Worm (Caenorhabditis elegans) whole organism, L2 larva: ENCODE results near the gene Y38F1A.2.
A peak's percentile ranks its signal among the peaks of the same experiment; 100 is the strongest.

Experiments used
- C34F6.9 ChIP-seq: fragments of 150-350 bp; optimal IDR thresholded peaks from 2 replicates; lab custom pipeline; 2014; ENCODE audit warnings: missing biosample characterization, missing genetic modification characterization
- F13H6.1 ChIP-seq: sonication (generic microtip); optimal IDR thresholded peaks from 2 replicates; lab custom pipeline; 2016; ENCODE audit warnings: missing genetic modification characterization, missing compliant biosample characterization
- R02D3.7 ChIP-seq: fragments of 150-350 bp; optimal IDR thresholded peaks from 2 replicates; lab custom pipeline; 2014; ENCODE audit warnings: missing biosample characterization, missing genetic modification characterization
- ZK546.5 ChIP-seq: sonication (generic microtip); optimal IDR thresholded peaks from 2 replicates; lab custom pipeline; 2017; ENCODE audit warnings: missing biosample characterization, missing genetic modification characterization
- alr-1 ChIP-seq: fragments of 150-350 bp; optimal IDR thresholded peaks from 2 replicates; lab custom pipeline; 2014; ENCODE audit warnings: missing biosample characterization, missing genetic modification characterization
- ama-1 ChIP-seq: fragments of 150-350 bp; optimal IDR thresholded peaks from 2 replicates; lab custom pipeline; 2018; ENCODE audit warnings: inconsistent platforms
- blmp-1 ChIP-seq: sonication (generic microtip); optimal IDR thresholded peaks from 2 replicates; lab custom pipeline; 2017; ENCODE audit warnings: missing genetic modification characterization, mild to moderate bottlenecking, missing compliant biosample characterization, antibody characterized with exemption, moderate library complexity; ENCODE audit not compliant: insufficient read depth
- ceh-16 ChIP-seq: fragments of 150-350 bp; optimal IDR thresholded peaks from 2 replicates; lab custom pipeline; 2014; ENCODE audit warnings: missing biosample characterization, missing genetic modification characterization
- dmd-4 ChIP-seq: sonication (generic microtip); optimal IDR thresholded peaks from 2 replicates; lab custom pipeline; 2017; ENCODE audit warnings: missing biosample characterization, missing genetic modification characterization
- egl-27 ChIP-seq: sonication (generic microtip); optimal IDR thresholded peaks from 3 replicates; lab custom pipeline; 2017; ENCODE audit warnings: missing biosample characterization, missing genetic modification reagents, missing genetic modification characterization
- elt-1 ChIP-seq: fragments of 150-350 bp; optimal IDR thresholded peaks from 2 replicates; lab custom pipeline; 2014; ENCODE audit warnings: missing biosample characterization, missing genetic modification characterization
- elt-3 ChIP-seq: sonication (generic microtip); optimal IDR thresholded peaks from 2 replicates; lab custom pipeline; 2017; ENCODE audit warnings: missing biosample characterization, missing genetic modification characterization
- fos-1 ChIP-seq: fragments of 150-350 bp; optimal IDR thresholded peaks from 2 replicates; lab custom pipeline; 2014; ENCODE audit warnings: missing biosample characterization, missing genetic modification characterization
- gmeb-1 ChIP-seq: fragments of 150-350 bp; optimal IDR thresholded peaks from 2 replicates; lab custom pipeline; 2014; ENCODE audit warnings: missing biosample characterization, missing genetic modification characterization
- lin-11 ChIP-seq: fragments of 150-350 bp; sonication (generic microtip); optimal IDR thresholded peaks from 2 replicates; lab custom pipeline; 2014; ENCODE audit warnings: missing biosample characterization, missing genetic modification characterization, inconsistent platforms, mixed read lengths
- lin-13 ChIP-seq: fragments of 150-350 bp; optimal IDR thresholded peaks from 2 replicates; lab custom pipeline; 2014; ENCODE audit warnings: missing biosample characterization, missing genetic modification reagents, missing genetic modification characterization
- lsy-2 ChIP-seq, 2 experiments: fragments of 150-350 bp in 1 of 2; sonication (generic microtip) in 1 of 2; optimal IDR thresholded peaks; 2 replicates each; lab custom pipeline; 2014 to 2017; ENCODE audit warnings: missing biosample characterization in 2 of 2, missing genetic modification characterization in 2 of 2
- mab-5 ChIP-seq: fragments of 150-350 bp; optimal IDR thresholded peaks from 2 replicates; lab custom pipeline; 2014; ENCODE audit warnings: missing biosample characterization, missing genetic modification characterization
- mdl-1 ChIP-seq, 2 experiments: fragments of 150-350 bp in 1 of 2; sonication (generic microtip) in 1 of 2; optimal IDR thresholded peaks; 2 replicates each; lab custom pipeline; 2017; ENCODE audit warnings: missing biosample characterization in 2 of 2, missing genetic modification characterization in 2 of 2
- nhr-10 ChIP-seq: sonication (generic microtip); optimal IDR thresholded peaks from 2 replicates; lab custom pipeline; 2017; ENCODE audit warnings: missing biosample characterization, missing genetic modification characterization
- nhr-11 ChIP-seq: fragments of 150-350 bp; optimal IDR thresholded peaks from 2 replicates; lab custom pipeline; 2014; ENCODE audit warnings: missing biosample characterization, missing genetic modification characterization
- nhr-12 ChIP-seq: fragments of 150-350 bp; optimal IDR thresholded peaks from 2 replicates; lab custom pipeline; 2014; ENCODE audit warnings: missing biosample characterization, missing genetic modification characterization
- nhr-129 ChIP-seq: fragments of 150-350 bp; optimal IDR thresholded peaks from 2 replicates; lab custom pipeline; 2014; ENCODE audit warnings: missing biosample characterization, missing genetic modification characterization
- nhr-21 ChIP-seq: fragments of 150-350 bp; optimal IDR thresholded peaks from 2 replicates; lab custom pipeline; 2014; ENCODE audit warnings: missing biosample characterization, missing genetic modification characterization
- nhr-23 ChIP-seq: fragments of 150-350 bp; optimal IDR thresholded peaks from 2 replicates; lab custom pipeline; 2014; ENCODE audit warnings: missing biosample characterization, missing genetic modification reagents, missing genetic modification characterization
- nhr-237 ChIP-seq: fragments of 150-350 bp; optimal IDR thresholded peaks from 2 replicates; lab custom pipeline; 2014; ENCODE audit warnings: missing biosample characterization, missing genetic modification characterization
- nhr-25 ChIP-seq: fragments of 150-350 bp; sonication (generic microtip); optimal IDR thresholded peaks from 3 replicates; lab custom pipeline; 2014; ENCODE audit warnings: missing biosample characterization, missing genetic modification characterization
- nhr-6 ChIP-seq: fragments of 150-350 bp; optimal IDR thresholded peaks from 2 replicates; lab custom pipeline; 2014; ENCODE audit warnings: missing biosample characterization, missing genetic modification characterization
- nhr-77 ChIP-seq: fragments of 150-350 bp; optimal IDR thresholded peaks from 2 replicates; lab custom pipeline; 2014; ENCODE audit warnings: missing biosample characterization, missing genetic modification characterization
- peb-1 ChIP-seq: fragments of 150-350 bp; optimal IDR thresholded peaks from 2 replicates; lab custom pipeline; 2014; ENCODE audit warnings: missing biosample characterization, missing genetic modification characterization
- sem-4 ChIP-seq: fragments of 150-350 bp; optimal IDR thresholded peaks from 2 replicates; lab custom pipeline; 2014; ENCODE audit warnings: missing biosample characterization, missing genetic modification reagents, missing genetic modification characterization
- skn-1 ChIP-seq: sonication (generic microtip); optimal IDR thresholded peaks from 2 replicates; lab custom pipeline; 2017; ENCODE audit warnings: missing biosample characterization, missing genetic modification characterization
- sma-3 ChIP-seq: sonication (generic microtip); optimal IDR thresholded peaks from 2 replicates; lab custom pipeline; 2016; ENCODE audit warnings: missing genetic modification reagents, missing genetic modification characterization, missing compliant biosample characterization
- snpc-4 ChIP-seq: fragments of 150-350 bp; optimal IDR thresholded peaks from 2 replicates; lab custom pipeline; 2014; ENCODE audit warnings: missing biosample characterization, missing genetic modification characterization
- unc-39 ChIP-seq: fragments of 150-350 bp; optimal IDR thresholded peaks from 2 replicates; lab custom pipeline; 2014; ENCODE audit warnings: missing biosample characterization, missing genetic modification characterization
- unc-62 ChIP-seq: fragments of 150-350 bp; optimal IDR thresholded peaks from 2 replicates; lab custom pipeline; 2014; ENCODE audit warnings: missing biosample characterization, missing genetic modification reagents, missing genetic modification characterization
- ztf-1 ChIP-seq: fragments of 200-800 bp; sonication (Bioruptor generic); conservative IDR thresholded peaks from 2 replicates; pipeline ENCODE4 v1.3.6; 2022; ENCODE audit warnings: missing genetic modification characterization, missing compliant biosample characterization
- ztf-11 ChIP-seq: sonication (generic microtip); optimal IDR thresholded peaks from 2 replicates; lab custom pipeline; 2017; ENCODE audit warnings: missing biosample characterization, missing genetic modification characterization
- ztf-4 ChIP-seq: fragments of 150-350 bp; optimal IDR thresholded peaks from 2 replicates; lab custom pipeline; 2014; ENCODE audit warnings: missing biosample characterization, missing genetic modification characterization

The Y38F1A.2 gene

DNA sequence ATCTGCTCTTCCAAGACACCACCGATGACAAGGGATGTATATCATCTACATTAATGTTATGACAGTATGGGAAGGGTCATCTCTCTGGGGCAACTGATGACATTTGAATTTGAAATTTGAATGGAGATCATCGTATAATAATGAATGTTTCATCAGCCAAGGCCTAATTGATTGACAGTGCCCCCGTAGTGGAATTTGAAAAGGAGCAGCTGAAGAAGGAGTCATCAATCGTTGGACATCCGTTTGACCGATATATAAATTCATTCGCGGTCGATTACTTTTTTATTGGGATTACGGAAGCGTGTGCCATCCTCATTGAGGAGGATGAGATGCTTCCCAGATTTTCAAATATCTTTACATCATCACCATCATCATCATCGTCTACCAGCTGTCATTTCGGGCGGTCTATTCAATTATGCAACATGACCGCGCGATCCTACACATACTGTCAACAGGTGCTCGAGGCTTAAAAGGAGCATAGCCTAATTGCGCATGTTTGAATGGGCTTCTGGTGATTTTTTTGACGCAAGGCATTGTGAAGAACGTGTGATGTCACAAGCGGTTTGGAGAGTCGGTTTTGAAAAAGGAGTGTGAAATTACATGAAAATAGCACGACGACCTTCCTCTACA is 36.3 kb downstream of the Y38F1A.2 start:
- TF ChIP-seq sem-4 (tag; lab: Kevin White, UChicago) (no peak), unc-39 (no peak), R02D3.7 (tag; lab: Kevin White, UChicago) (no peak), peb-1 (tag; lab: Kevin White, UChicago) (no peak), ama-1 (lab: Kevin White, UChicago) (no peak), nhr-12 (tag; lab: Kevin White, UChicago) (no peak), lsy-2 (tag; optimal IDR thresholded peaks at IDR 0.05; lab: Kevin White, UChicago) (no peak), lin-13 (GFP tag; lab: Kevin White, UChicago) (no peak), nhr-237 (tag; lab: Kevin White, UChicago) (no peak), skn-1 (tag; lab: Kevin White, UChicago) (no peak), C34F6.9 (tag; lab: Kevin White, UChicago) (no peak), nhr-77 (no peak), gmeb-1 (tag; lab: Kevin White, UChicago) (no peak), ztf-1 (GFP tag; lab: Robert Waterston, UW) (no peak), snpc-4 (tag; lab: Kevin White, UChicago) (no peak), ztf-4 (no peak), nhr-10 (no peak)

DNA sequence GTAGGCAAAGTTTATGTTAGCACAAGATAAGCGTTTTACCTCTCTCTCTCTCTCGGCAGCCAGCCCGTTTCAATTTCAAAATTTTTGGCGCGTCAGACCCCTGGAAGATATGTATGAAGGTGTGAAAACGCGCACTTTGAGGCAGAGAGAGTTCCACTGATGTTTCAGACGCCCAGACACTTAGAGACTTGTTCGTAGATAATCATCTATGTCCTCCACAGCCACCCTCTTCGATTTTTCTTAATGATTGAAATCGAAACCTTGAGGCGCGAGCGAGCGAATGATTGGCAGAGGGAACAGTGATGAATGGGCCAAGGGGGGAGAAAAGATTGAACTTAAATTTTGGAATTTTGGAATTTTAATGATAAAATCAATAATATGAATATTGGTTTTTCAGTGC is 36.8 kb downstream of the Y38F1A.2 start:
- TF ChIP-seq ceh-16 (tag; lab: Kevin White, UChicago) (peak; percentile 92), nhr-23 (no peak), elt-3 (tag; lab: Kevin White, UChicago) (no peak), elt-1 (tag; lab: Kevin White, UChicago) (no peak), nhr-12 (tag; lab: Kevin White, UChicago) (no peak), sma-3 (GFP tag; lab: Kevin White, UChicago) (no peak), nhr-237 (tag; lab: Kevin White, UChicago) (no peak), C34F6.9 (tag; lab: Kevin White, UChicago) (no peak), nhr-25 (peak; percentile 41), mab-5 (tag; lab: Kevin White, UChicago) (no peak), unc-62 (GFP tag; lab: Kevin White, UChicago) (no peak), ztf-1 (GFP tag; lab: Robert Waterston, UW) (no peak), mdl-1 (tag; optimal IDR thresholded peaks at IDR 0.05; lab: Kevin White, UChicago) (no peak), nhr-11 (no peak), lin-11 (tag; lab: Kevin White, UChicago) (no peak), ama-1 (lab: Kevin White, UChicago) (no peak), blmp-1 (tag; lab: Kevin White, UChicago) (no peak)

DNA sequence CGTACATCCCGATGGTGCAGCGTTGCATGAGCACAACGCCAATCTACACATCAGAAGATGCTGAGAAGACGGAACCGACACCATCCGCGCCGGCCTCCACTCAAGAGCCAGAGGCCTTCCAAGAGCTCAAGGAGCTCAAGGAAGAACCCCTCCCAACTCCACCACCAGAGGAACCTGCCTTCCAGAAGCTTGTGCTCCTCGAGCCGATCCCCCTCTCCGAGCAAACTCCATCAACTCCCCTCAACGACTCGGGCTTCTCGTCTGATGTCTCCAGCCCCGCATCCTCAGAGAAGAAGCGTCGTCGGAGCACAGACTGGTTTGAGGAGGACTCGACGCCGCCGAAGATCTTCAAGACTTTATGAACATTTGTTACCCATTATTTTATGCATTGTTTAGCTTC is 37.4 kb downstream of the Y38F1A.2 start:
- TF ChIP-seq nhr-6 (tag; lab: Kevin White, UChicago), result no peak
- TF ChIP-seq nhr-237 (tag; lab: Kevin White, UChicago), result no peak
- TF ChIP-seq sma-3 (GFP tag; lab: Kevin White, UChicago), result no peak
- TF ChIP-seq C34F6.9 (tag; lab: Kevin White, UChicago), result no peak
- TF ChIP-seq elt-3 (tag; lab: Kevin White, UChicago), result no peak
- no peak for TF ChIP-seq alr-1 (tag; lab: Kevin White, UChicago)
- TF ChIP-seq ceh-16 (tag; lab: Kevin White, UChicago), result no peak
- no peak for TF ChIP-seq ama-1 (lab: Kevin White, UChicago)
- TF ChIP-seq nhr-21 (tag; lab: Kevin White, UChicago), result no peak
- TF ChIP-seq unc-62 (GFP tag; lab: Kevin White, UChicago), result no peak
- TF ChIP-seq fos-1 (tag; lab: Kevin White, UChicago), result no peak
- TF ChIP-seq nhr-12 (tag; lab: Kevin White, UChicago), result no peak
- TF ChIP-seq peb-1 (tag; lab: Kevin White, UChicago), result no peak
- TF ChIP-seq skn-1 (tag; lab: Kevin White, UChicago), result no peak
- no peak for TF ChIP-seq lin-13 (GFP tag; lab: Kevin White, UChicago)
- TF ChIP-seq nhr-23, result no peak
- TF ChIP-seq F13H6.1 (tag; lab: Kevin White, UChicago), result no peak
- TF ChIP-seq mdl-1 (tag; optimal IDR thresholded peaks at IDR 0.05; lab: Kevin White, UChicago), result no peak

DNA sequence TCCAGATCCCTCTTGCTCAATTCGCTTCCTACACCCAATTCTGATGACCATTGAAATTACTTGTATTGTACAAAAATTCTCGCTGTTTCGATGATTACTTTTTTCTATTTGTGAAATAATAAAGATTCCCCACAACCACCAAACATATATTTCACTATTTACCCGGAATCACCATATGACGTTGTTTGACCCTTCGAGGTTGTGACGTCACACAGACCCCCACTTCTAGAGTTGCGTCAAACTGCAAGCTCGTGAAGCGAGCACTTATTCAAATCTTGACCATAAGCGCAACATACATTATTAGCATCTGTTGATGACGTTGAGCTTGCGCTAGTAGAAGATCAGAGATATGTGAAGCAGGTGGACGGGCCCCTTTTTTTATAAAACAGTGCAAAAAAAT is 38.2 kb downstream of the Y38F1A.2 start:
- TF ChIP-seq ztf-4 (no peak), sem-4 (tag; lab: Kevin White, UChicago) (no peak), ztf-1 (GFP tag; lab: Robert Waterston, UW) (no peak), nhr-12 (tag; lab: Kevin White, UChicago) (no peak), ZK546.5 (tag; lab: Kevin White, UChicago) (no peak), nhr-77 (no peak), mab-5 (tag; lab: Kevin White, UChicago) (no peak), gmeb-1 (tag; lab: Kevin White, UChicago) (no peak), nhr-6 (tag; lab: Kevin White, UChicago) (no peak), skn-1 (tag; lab: Kevin White, UChicago) (no peak), egl-27 (tag; lab: Kevin White, UChicago) (no peak), fos-1 (tag; lab: Kevin White, UChicago) (no peak), ztf-11 (tag; lab: Kevin White, UChicago) (no peak), dmd-4 (tag; lab: Kevin White, UChicago) (no peak), F13H6.1 (tag; lab: Kevin White, UChicago) (no peak), blmp-1 (tag; lab: Kevin White, UChicago) (no peak), nhr-129 (tag; lab: Kevin White, UChicago) (no peak)
